Fruit fly (Drosophila melanogaster): ENCODE data around the gene CG2540.

Gene CG2540

DNA sequence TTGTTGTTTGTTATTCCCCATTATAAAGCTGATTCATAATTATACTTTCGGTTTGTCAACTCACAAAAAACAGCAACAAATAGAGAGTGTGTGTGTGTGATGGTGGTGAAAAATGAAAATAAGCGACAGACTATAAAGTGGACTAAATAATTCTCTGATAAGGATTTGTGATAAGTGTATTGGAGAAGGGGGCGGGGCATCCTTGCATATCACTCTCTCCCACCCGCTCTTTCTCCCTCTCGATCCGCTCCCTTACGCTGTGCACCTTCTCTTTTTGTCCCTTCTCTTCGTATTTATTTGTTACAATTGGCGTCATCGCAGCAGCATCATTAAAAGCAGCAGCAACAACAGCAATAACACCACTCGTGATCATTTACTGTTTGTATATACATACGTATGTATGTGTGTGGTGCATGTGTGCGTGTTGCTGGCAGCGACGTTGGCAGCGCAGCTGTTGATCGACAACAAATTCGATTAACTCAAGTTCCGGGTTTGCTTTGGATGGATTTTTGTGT is 31.8 kb downstream of the CG2540 start:
- TF ChIP-seq Dll (optimal IDR thresholded peaks at IDR 0.05) (no peak), EcR (GFP tag; optimal IDR thresholded peaks at IDR 0.05) (no peak), CG8478 (optimal IDR thresholded peaks at IDR 0.05) (no peak), usp (GFP tag; optimal IDR thresholded peaks at IDR 0.05) (no peak)

DNA sequence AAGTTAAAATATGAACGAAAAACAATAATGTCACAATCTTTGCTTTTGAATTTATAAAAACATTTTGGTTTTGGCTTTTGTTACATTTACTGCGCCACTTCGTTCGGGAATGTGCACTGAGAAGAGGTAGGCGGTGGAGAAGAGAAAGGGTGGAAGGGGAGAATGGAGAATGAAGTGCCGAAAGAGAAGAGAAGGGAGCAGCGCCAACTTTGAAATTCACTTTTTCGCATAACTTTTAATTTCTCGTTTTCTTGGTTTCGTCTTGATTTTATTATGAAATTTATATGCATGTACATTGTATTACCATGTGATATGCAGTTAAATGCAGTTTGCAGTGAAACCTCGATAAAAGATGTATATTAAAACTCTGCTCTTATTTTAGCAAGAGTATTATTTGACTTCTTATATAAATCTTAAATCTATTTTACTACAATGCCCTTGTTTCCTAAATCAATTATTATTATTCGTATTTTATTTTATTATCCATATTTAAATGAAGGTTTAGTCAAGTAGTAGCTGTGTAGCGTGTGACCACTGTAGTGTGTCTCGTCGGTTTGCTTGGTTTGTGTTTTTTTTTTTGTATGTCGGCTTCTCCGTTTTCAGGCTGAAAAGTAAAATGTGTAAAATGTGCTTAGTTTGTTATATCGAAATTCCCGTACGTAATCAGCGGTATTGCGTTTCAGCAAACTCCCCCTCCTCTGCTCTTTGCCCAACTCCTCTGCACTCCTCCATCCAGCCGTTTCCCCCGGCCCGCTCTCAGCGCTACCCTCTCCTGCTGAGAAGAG is 33.2 kb downstream of the CG2540 start:
- TF ChIP-seq usp (GFP tag; optimal IDR thresholded peaks at IDR 0.05) (no peak), psq (optimal IDR thresholded peaks at IDR 0.05) (no peak), pan (optimal IDR thresholded peaks at IDR 0.05) (no peak), CG8478 (optimal IDR thresholded peaks at IDR 0.05) (no peak), Dll (optimal IDR thresholded peaks at IDR 0.05) (no peak), EcR (GFP tag; optimal IDR thresholded peaks at IDR 0.05) (no peak)

DNA sequence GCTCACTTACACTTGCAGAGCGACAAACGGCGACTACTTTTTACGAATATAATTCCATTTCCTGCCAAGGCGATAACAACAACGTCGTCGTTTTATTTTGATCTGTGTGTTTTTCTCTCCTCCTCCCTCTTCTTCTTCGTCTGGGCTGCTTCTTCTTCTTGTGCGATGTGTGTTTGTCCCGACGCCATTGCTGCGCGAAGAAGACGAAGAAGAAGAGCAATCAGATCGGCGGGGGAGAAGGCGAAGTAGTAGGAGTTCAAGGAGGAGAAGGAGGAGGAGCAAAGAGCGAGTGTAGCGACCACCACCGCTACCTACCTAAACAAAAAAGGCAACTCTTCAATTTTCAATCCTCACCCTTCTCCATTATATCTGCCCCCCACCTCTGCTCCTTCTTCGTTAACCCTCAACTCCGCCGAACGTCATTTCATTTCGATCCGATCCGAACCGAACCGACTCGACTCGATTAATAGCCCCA is 33.8 kb downstream of the CG2540 start:
- TF ChIP-seq pan (optimal IDR thresholded peaks at IDR 0.05) (no peak), EcR (GFP tag; optimal IDR thresholded peaks at IDR 0.05) (peak in 1 of 2 experiments; percentile 30)

dm6 chrX:12664117-12664783 is 34.6 kb downstream of the CG2540 start:
- TF ChIP-seq EcR (GFP tag; optimal IDR thresholded peaks at IDR 0.05) (no peak), CG8478 (optimal IDR thresholded peaks at IDR 0.05) (no peak), usp (GFP tag; optimal IDR thresholded peaks at IDR 0.05) (no peak), psq (optimal IDR thresholded peaks at IDR 0.05) (no peak), Dll (optimal IDR thresholded peaks at IDR 0.05) (no peak), pan (optimal IDR thresholded peaks at IDR 0.05) (no peak)

DNA sequence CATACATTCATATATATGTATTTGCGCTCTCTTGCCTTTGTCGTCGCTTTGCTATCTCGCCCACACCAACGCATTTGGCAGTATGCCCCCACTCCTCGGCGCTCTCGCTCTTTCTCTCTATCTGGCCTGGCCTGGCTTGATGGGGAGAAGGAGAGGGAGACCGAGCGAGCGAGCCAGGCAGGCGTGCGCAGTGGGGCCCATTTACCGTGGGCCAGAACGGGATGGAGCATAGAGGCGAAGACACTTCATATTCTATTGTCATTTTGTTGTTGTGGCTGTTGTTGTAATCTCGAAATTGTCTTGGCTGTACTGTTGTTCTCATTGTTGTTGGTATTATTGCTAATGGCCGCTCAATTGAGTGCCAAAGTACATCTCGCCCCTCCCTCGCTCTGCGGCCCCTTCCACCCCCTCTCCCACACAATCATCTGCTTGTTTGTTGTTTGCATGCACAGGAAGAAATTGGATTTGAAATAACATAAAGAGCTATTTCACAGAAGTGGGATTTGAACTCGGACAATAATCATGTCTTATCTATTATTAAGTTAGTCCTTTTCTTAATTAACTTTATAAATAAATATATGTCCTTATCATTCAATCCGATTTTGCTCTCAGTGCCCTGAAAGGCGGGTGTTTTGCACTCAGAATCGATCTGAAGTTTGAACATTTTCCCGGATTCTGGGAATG is 35.6 kb downstream of the CG2540 start:
- peak; percentile 30 for TF ChIP-seq CG8478 (optimal IDR thresholded peaks at IDR 0.05)
- no peak for TF ChIP-seq usp (GFP tag; optimal IDR thresholded peaks at IDR 0.05)

- TF ChIP-seq pan (optimal IDR thresholded peaks at IDR 0.05), result no peak
- no peak for TF ChIP-seq Dll (optimal IDR thresholded peaks at IDR 0.05)
- TF ChIP-seq psq (optimal IDR thresholded peaks at IDR 0.05), result no peak
- TF ChIP-seq usp (GFP tag; optimal IDR thresholded peaks at IDR 0.05), result no peak
- no peak for TF ChIP-seq CG8478 (optimal IDR thresholded peaks at IDR 0.05)
- TF ChIP-seq EcR (GFP tag; optimal IDR thresholded peaks at IDR 0.05), result no peak
Observed at dm6 chrX:12665796-12666338, 36.2 kb downstream of the CG2540 start.

- TF ChIP-seq usp (GFP tag; optimal IDR thresholded peaks at IDR 0.05) (no peak), CG8478 (optimal IDR thresholded peaks at IDR 0.05) (no peak), pan (optimal IDR thresholded peaks at IDR 0.05) (no peak), EcR (GFP tag; optimal IDR thresholded peaks at IDR 0.05) (no peak), Dll (optimal IDR thresholded peaks at IDR 0.05) (no peak), psq (optimal IDR thresholded peaks at IDR 0.05) (no peak)
Observed at dm6 chrX:12666471-12666884, 36.8 kb downstream of the CG2540 start.

dm6 chrX:12667008-12667407 is 37.3 kb downstream of the CG2540 start:
- TF ChIP-seq EcR (GFP tag; optimal IDR thresholded peaks at IDR 0.05) (no peak), CG8478 (optimal IDR thresholded peaks at IDR 0.05) (no peak), usp (GFP tag; optimal IDR thresholded peaks at IDR 0.05) (no peak), psq (optimal IDR thresholded peaks at IDR 0.05) (no peak), Dll (optimal IDR thresholded peaks at IDR 0.05) (no peak), pan (optimal IDR thresholded peaks at IDR 0.05) (no peak)

DNA sequence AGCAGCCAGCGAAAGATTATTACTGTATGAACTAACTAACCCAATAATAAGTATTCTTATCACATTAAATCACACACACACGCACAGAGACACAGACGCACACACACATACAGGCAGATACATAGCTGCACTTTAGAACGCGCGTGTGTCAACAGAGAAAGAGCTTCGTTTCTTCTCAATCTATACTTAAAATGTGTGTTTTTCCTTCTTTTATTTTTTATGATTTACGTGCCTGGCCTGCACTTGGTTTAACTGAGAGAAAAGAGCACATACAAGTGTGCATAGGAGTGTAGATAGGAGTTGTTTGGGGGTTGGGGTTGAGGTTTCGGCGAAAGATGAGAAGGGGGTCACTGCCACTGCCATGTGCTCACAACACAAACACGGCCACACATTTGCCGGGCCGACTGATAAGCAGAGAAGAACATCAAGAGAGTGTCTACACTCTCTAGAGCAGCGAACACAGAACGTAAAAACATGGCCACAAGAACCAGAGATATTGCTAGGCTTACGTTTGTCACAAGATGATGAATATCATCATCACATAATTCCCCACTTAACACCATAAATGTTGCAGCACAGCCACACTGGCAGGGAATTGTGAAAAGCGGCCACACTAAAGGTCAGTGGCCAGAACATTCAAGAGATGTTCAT is 38.0 kb downstream of the CG2540 start:
- no peak for TF ChIP-seq pan (optimal IDR thresholded peaks at IDR 0.05)
- TF ChIP-seq Dll (optimal IDR thresholded peaks at IDR 0.05), result no peak
- no peak for TF ChIP-seq psq (optimal IDR thresholded peaks at IDR 0.05)
- no peak for TF ChIP-seq EcR (GFP tag; optimal IDR thresholded peaks at IDR 0.05)
- no peak for TF ChIP-seq CG8478 (optimal IDR thresholded peaks at IDR 0.05)

- TF ChIP-seq usp (GFP tag; optimal IDR thresholded peaks at IDR 0.05) (no peak), pan (optimal IDR thresholded peaks at IDR 0.05) (no peak), EcR (GFP tag; optimal IDR thresholded peaks at IDR 0.05) (no peak), Dll (optimal IDR thresholded peaks at IDR 0.05) (no peak), psq (optimal IDR thresholded peaks at IDR 0.05) (no peak), CG8478 (optimal IDR thresholded peaks at IDR 0.05) (no peak)
Observed at dm6 chrX:12668723-12669122, 39.0 kb downstream of the CG2540 start.

DNA sequence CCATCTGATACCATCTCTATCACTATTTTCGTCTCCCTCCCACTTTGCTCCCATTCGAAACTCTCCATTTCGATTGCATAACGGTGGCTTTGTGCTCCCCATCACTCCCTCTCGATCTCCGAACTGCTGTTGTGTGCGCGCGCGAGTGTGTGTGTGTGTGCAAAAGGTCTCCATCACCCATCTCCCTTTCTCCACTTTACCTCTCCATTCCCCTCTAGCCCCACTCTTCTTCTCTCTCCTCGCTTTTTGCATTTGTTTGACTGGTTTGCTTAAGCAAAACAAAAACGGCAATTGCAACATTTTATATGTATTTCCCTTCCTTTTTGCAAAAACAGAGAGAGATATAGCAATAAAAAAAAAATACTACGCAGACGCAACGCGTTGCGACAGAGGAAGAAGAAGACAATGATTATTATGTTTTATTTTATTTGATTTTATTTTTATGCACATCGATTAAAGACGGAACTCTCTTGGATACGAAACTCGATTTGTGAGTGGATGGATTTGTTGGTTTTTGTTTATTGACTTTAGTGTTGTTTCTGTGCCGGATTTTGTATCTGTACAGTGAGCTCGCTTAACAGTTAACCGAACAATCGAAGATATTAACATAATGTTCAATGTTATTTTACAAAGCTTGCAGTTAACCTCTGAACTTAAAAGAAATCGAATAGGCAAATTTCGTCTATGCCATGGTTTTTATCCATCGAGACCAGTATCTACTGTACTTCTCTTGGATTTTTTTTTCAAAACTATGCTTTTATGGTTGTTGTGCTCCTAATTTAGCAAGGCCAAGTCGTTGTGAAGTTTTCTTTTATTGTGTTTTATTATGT is 40.2 kb downstream of the CG2540 start:
- TF ChIP-seq psq (optimal IDR thresholded peaks at IDR 0.05) (no peak), CG8478 (optimal IDR thresholded peaks at IDR 0.05) (no peak), Dll (optimal IDR thresholded peaks at IDR 0.05) (no peak), pan (optimal IDR thresholded peaks at IDR 0.05) (no peak), EcR (GFP tag; optimal IDR thresholded peaks at IDR 0.05) (no peak), usp (GFP tag; optimal IDR thresholded peaks at IDR 0.05) (no peak)
